Worm (Caenorhabditis elegans): ENCODE results near the gene gcc-2.

gcc-2 gene

ce11 chrIII:9806968-9807559, 45.1 kb upstream of the gcc-2 start, which contains the start of gene ZK632.4:
Gene ZK632.4, minus strand, starts transcription at chrIII:9807454.
- TF ChIP-seq sox-2 (GFP tag; IDR thresholded peaks at IDR 0.05), result no peak
- TF ChIP-seq lin-11 (tag; optimal IDR thresholded peaks at IDR 0.05), result no peak
- TF ChIP-seq fax-1 (tag; optimal IDR thresholded peaks at IDR 0.05), result no peak
- TF ChIP-seq zip-5 (tag; optimal IDR thresholded peaks at IDR 0.05), result no peak
- TF ChIP-seq C38D4.7 (GFP tag; optimal IDR thresholded peaks at IDR 0.05), result no peak
- no peak for TF ChIP-seq pha-2 (tag; optimal IDR thresholded peaks at IDR 0.05)
- no peak for TF ChIP-seq che-1 (tag; optimal IDR thresholded peaks at IDR 0.05)
- TF ChIP-seq tbx-2 (tag; optimal IDR thresholded peaks at IDR 0.05), result no peak

ce11 chrIII:9804997-9805610, 43.2 kb upstream of the gcc-2 start, which contains the start of gene riok-3:
Gene riok-3, minus strand, starts transcription at chrIII:9805011.
- peak; percentile 13 for TF ChIP-seq ceh-48 (tag; optimal IDR thresholded peaks at IDR 0.05)
- TF ChIP-seq ceh-9 (tag; optimal IDR thresholded peaks at IDR 0.05), result no peak

ce11 chrIII:9802045-9802444, 40.1 kb upstream of the gcc-2 start:
- TF ChIP-seq ztf-16 (tag; optimal IDR thresholded peaks at IDR 0.05) (no peak), pax-1 (tag; optimal IDR thresholded peaks at IDR 0.05) (no peak), syd-9 (tag; optimal IDR thresholded peaks at IDR 0.05) (no peak), K09A11.1 (tag; optimal IDR thresholded peaks at IDR 0.05; ENCODE audit: insufficient read depth) (no peak), zip-5 (tag; optimal IDR thresholded peaks at IDR 0.05) (no peak), fax-1 (tag; optimal IDR thresholded peaks at IDR 0.05) (no peak), elt-4 (tag; optimal IDR thresholded peaks at IDR 0.05) (no peak), ama-1 (optimal IDR thresholded peaks at IDR 0.05) (no peak), C38D4.7 (GFP tag; optimal IDR thresholded peaks at IDR 0.05) (no peak), F13H6.1 (tag; optimal IDR thresholded peaks at IDR 0.05) (no peak), pha-4 (tag; optimal IDR thresholded peaks at IDR 0.05) (no peak), ceh-30 (tag; optimal IDR thresholded peaks at IDR 0.05) (no peak)

- TF ChIP-seq hlh-13 (GFP tag; optimal IDR thresholded peaks at IDR 0.05) (no peak), ceh-48 (tag; optimal IDR thresholded peaks at IDR 0.05) (no peak), ceh-30 (tag; optimal IDR thresholded peaks at IDR 0.05) (no peak), mec-3 (tag; optimal IDR thresholded peaks at IDR 0.05; ENCODE audit: borderline replicate concordance) (no peak), Y22D7AL.16 (tag; optimal IDR thresholded peaks at IDR 0.05) (no peak), zip-5 (tag; optimal IDR thresholded peaks at IDR 0.05) (no peak), C08G9.2 (tag; optimal IDR thresholded peaks at IDR 0.05) (no peak), nhr-11 (tag; optimal IDR thresholded peaks at IDR 0.05) (no peak), ceh-2 (tag; optimal IDR thresholded peaks at IDR 0.05) (no peak), pros-1 (tag; optimal IDR thresholded peaks at IDR 0.05) (no peak), npax-4 (tag; optimal IDR thresholded peaks at IDR 0.05) (no peak), nfya-1 (tag; optimal IDR thresholded peaks at IDR 0.05) (no peak)
Observed at ce11 chrIII:9798478-9799157, 36.7 kb upstream of the gcc-2 start, which contains the start of gene ZK632.2. Gene ZK632.2, plus strand, starts transcription at chrIII:9799107.

ce11 chrIII:9796448-9796847, 34.5 kb upstream of the gcc-2 start, which contains the start of gene srxa-10:
Gene srxa-10, minus strand, starts transcription at chrIII:9796548.
- TF ChIP-seq ceh-18 (tag; optimal IDR thresholded peaks at IDR 0.05) (no peak), ceh-45 (GFP tag; IDR thresholded peaks at IDR 0.05) (no peak), ceh-6 (GFP tag; optimal IDR thresholded peaks at IDR 0.05) (no peak), T23F11.4 (GFP tag; optimal IDR thresholded peaks at IDR 0.05) (no peak), pha-2 (tag; optimal IDR thresholded peaks at IDR 0.05) (no peak), sox-4 (tag; optimal IDR thresholded peaks at IDR 0.05) (no peak), K02D7.2 (tag; optimal IDR thresholded peaks at IDR 0.05) (no peak), sdc-2 (tag; optimal IDR thresholded peaks at IDR 0.05) (no peak), unc-55 (GFP tag; optimal IDR thresholded peaks at IDR 0.05) (no peak), ceh-24 (tag; optimal IDR thresholded peaks at IDR 0.05) (no peak), nfya-1 (tag; optimal IDR thresholded peaks at IDR 0.05) (no peak), ets-4 (tag; optimal IDR thresholded peaks at IDR 0.05) (no peak)
